Worm (Caenorhabditis elegans): ENCODE results near the gene sysm-1.

DNA sequence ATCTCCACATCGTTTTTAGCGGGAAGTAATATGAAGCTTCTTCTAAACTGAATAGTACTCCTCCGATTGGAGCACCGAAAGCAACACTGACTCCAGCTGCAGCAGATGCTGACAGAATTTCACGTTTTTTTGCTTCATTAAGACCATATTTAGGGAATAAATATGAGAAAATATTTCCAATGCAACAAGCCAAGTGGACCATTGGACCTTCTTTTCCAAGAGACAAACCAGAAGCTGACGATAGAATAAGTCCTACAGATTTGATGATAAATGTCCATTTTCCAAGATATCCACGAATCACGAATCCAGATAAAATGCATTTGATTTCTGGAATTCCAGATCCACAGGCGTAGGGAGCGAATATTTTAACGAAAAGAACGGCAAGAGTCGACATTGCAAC, 14.3 kb upstream of the sysm-1 start:
- TF ChIP-seq dpl-1 (GFP tag; optimal IDR thresholded peaks at IDR 0.05) = no peak
- TF ChIP-seq fos-1 (tag; optimal IDR thresholded peaks at IDR 0.05) = no peak
- no peak for TF ChIP-seq mep-1 (tag; optimal IDR thresholded peaks at IDR 0.05)
- TF ChIP-seq F49E8.2 (tag; optimal IDR thresholded peaks at IDR 0.05; ENCODE audit: borderline replicate concordance) = no peak
- no peak for TF ChIP-seq ama-1 (optimal IDR thresholded peaks at IDR 0.05)
- no peak for TF ChIP-seq nhr-76 (tag; optimal IDR thresholded peaks at IDR 0.05)
- TF ChIP-seq nhr-237 (tag; optimal IDR thresholded peaks at IDR 0.05) = no peak
